Worm (Caenorhabditis elegans): Measurements from ENCODE around the gene T26H5.14.

Gene T26H5.14

ce11 chrV:15493680-15494079 is 44.7 kb downstream of the T26H5.14 start, which contains the start of gene srh-218:
srh-218 (plus strand) TSS chrV:15493980.
- TF ChIP-seq vab-15 (tag; optimal IDR thresholded peaks at IDR 0.05) = no peak
- TF ChIP-seq isw-1 (GFP tag; IDR thresholded peaks at IDR 0.05) = no peak

- TF ChIP-seq efl-1 (optimal IDR thresholded peaks at IDR 0.05) = no peak
- peak in 1 of 2 experiments; percentile 48 for TF ChIP-seq efl-1 (GFP tag; optimal IDR thresholded peaks at IDR 0.05 in 1 of 2)
- no peak for TF ChIP-seq sox-4 (tag; optimal IDR thresholded peaks at IDR 0.05)
These were observed 46.2 kb downstream of the T26H5.14 start, which contains the start of gene srh-219 for ce11 chrV:15495169-15495568. srh-219 (plus strand) TSS chrV:15495469.

ce11 chrV:15497731-15498130 is 48.8 kb downstream of the T26H5.14 start:
- TF ChIP-seq ceh-90 (tag; optimal IDR thresholded peaks at IDR 0.05) (no peak), nhr-76 (tag; optimal IDR thresholded peaks at IDR 0.05) (no peak), lin-14 (GFP tag; optimal IDR thresholded peaks at IDR 0.05) (peak; percentile 68), ztf-4 (tag; optimal IDR thresholded peaks at IDR 0.05) (no peak), unc-98 (GFP tag; IDR thresholded peaks at IDR 0.05) (no peak), unc-30 (tag; optimal IDR thresholded peaks at IDR 0.05) (no peak), egl-27 (tag; optimal IDR thresholded peaks at IDR 0.05) (no peak), tbx-2 (tag; optimal IDR thresholded peaks at IDR 0.05) (peak; percentile 19), grh-1 (GFP tag; IDR thresholded peaks at IDR 0.05) (no peak), blmp-1 (tag; optimal IDR thresholded peaks at IDR 0.05) (no peak), C34B4.2 (tag; optimal IDR thresholded peaks at IDR 0.05) (no peak), sptf-1 (tag; optimal IDR thresholded peaks at IDR 0.05) (no peak), nhr-85 (tag) (no peak), ama-1 (optimal IDR thresholded peaks at IDR 0.05) (no peak), unc-130 (tag; optimal IDR thresholded peaks at IDR 0.05) (no peak), ceh-88 (GFP tag; IDR thresholded peaks at IDR 0.05) (no peak), vab-15 (tag; optimal IDR thresholded peaks at IDR 0.05) (no peak), zip-4 (GFP tag; optimal IDR thresholded peaks at IDR 0.05) (no peak), elt-3 (tag; optimal IDR thresholded peaks at IDR 0.05) (no peak), aha-1 (tag; optimal IDR thresholded peaks at IDR 0.05) (no peak), efl-1 (optimal IDR thresholded peaks at IDR 0.05) (peak; percentile 20 to 48), efl-1 (GFP tag; optimal IDR thresholded peaks at IDR 0.05 in 1 of 2) (no peak), pax-3 (tag; optimal IDR thresholded peaks at IDR 0.05) (no peak), fos-1 (tag; optimal IDR thresholded peaks at IDR 0.05) (peak; percentile 3), ztf-11 (tag; optimal IDR thresholded peaks at IDR 0.05) (no peak), mdl-1 (tag; optimal IDR thresholded peaks at IDR 0.05) (peak in 1 of 2 experiments; percentile 18), pag-3 (tag; optimal IDR thresholded peaks at IDR 0.05; ENCODE audit: borderline replicate concordance, insufficient read depth) (no peak), nhr-84 (tag; optimal IDR thresholded peaks at IDR 0.05) (no peak), C04F5.9 (tag; optimal IDR thresholded peaks at IDR 0.05) (no peak), unc-86 (tag; optimal IDR thresholded peaks at IDR 0.05) (no peak), elt-2 (tag; optimal IDR thresholded peaks at IDR 0.05) (peak; percentile 88), nhr-12 (tag; optimal IDR thresholded peaks at IDR 0.05) (no peak), C16A3.4 (tag; optimal IDR thresholded peaks at IDR 0.05) (no peak), snu-23 (GFP tag; optimal IDR thresholded peaks at IDR 0.05) (no peak), nhr-47 (tag; optimal IDR thresholded peaks at IDR 0.05) (no peak), hpl-2 (GFP tag; optimal IDR thresholded peaks at IDR 0.05) (no peak), ets-5 (GFP tag; IDR thresholded peaks at IDR 0.05) (no peak), snpc-4 (tag; optimal IDR thresholded peaks at IDR 0.05) (no peak), zag-1 (tag; optimal IDR thresholded peaks at IDR 0.05) (no peak), lin-35 (GFP tag; optimal IDR thresholded peaks at IDR 0.05) (peak in 1 of 2 experiments; percentile 49), nhr-20 (tag; optimal IDR thresholded peaks at IDR 0.05) (peak; percentile 19), lin-15B (tag; optimal IDR thresholded peaks at IDR 0.05) (no peak), isw-1 (GFP tag; IDR thresholded peaks at IDR 0.05) (no peak), nhr-90 (tag; optimal IDR thresholded peaks at IDR 0.05; ENCODE audit: poor library complexity) (peak; percentile 48), nhr-28 (tag; optimal IDR thresholded peaks at IDR 0.05) (no peak), jun-1 (tag; optimal IDR thresholded peaks at IDR 0.05) (peak; percentile 82), swsn-7 (tag; optimal IDR thresholded peaks at IDR 0.05) (peak; percentile 30), rnt-1 (tag; optimal IDR thresholded peaks at IDR 0.05) (no peak), alr-1 (tag; optimal IDR thresholded peaks at IDR 0.05; ENCODE audit: borderline replicate concordance) (no peak)
